Worm (Caenorhabditis elegans) whole organism, early embryonic: ENCODE results near the gene C05B5.2.

Experiments
- B0310.2 ChIP-seq: sonication (generic microtip); optimal IDR thresholded peaks from 2 replicates; lab custom pipeline; 2016; ENCODE audit warnings: mild to moderate bottlenecking, missing genetic modification characterization, missing compliant biosample characterization
- F13C5.2 ChIP-seq: sonication (generic microtip); optimal IDR thresholded peaks from 2 replicates; lab custom pipeline; 2017; ENCODE audit warnings: mild to moderate bottlenecking, missing genetic modification characterization, inconsistent platforms, missing compliant biosample characterization
- aly-1 ChIP-seq: sonication (generic microtip); optimal IDR thresholded peaks from 2 replicates; lab custom pipeline; 2016; ENCODE audit warnings: missing genetic modification characterization, missing compliant biosample characterization
- ama-1 ChIP-seq: fragments of 150-350 bp; optimal IDR thresholded peaks from 2 replicates; lab custom pipeline; 2014
- ceh-13 ChIP-seq: fragments of 200-800 bp; sonication (Bioruptor generic); optimal IDR thresholded peaks from 2 replicates; lab custom pipeline; 2018; ENCODE audit warnings: mild to moderate bottlenecking, missing genetic modification characterization, missing compliant biosample characterization
- ceh-36 ChIP-seq: sonication (generic microtip); optimal IDR thresholded peaks from 2 replicates; lab custom pipeline; 2016; ENCODE audit warnings: missing genetic modification characterization, inconsistent platforms, missing compliant biosample characterization
- ets-7 ChIP-seq: sonication (generic microtip); optimal IDR thresholded peaks from 2 replicates; lab custom pipeline; 2016; ENCODE audit warnings: missing genotype, missing genetic modification characterization, missing compliant biosample characterization
- flt-1 ChIP-seq: fragments of 200-800 bp; sonication (Bioruptor generic); IDR thresholded peaks from 2 replicates; pipeline ENCODE4 v1.3.6; 2022; ENCODE audit warnings: missing genetic modification characterization, missing compliant biosample characterization
- hmbx-1 ChIP-seq: sonication (generic microtip); optimal IDR thresholded peaks from 2 replicates; lab custom pipeline; 2016; ENCODE audit warnings: mild to moderate bottlenecking, missing genetic modification characterization, missing compliant biosample characterization
- hmg-4 ChIP-seq: fragments of 200-800 bp; sonication (Bioruptor generic); optimal IDR thresholded peaks from 2 replicates; lab custom pipeline; 2018; ENCODE audit warnings: mild to moderate bottlenecking, missing genetic modification characterization, missing compliant biosample characterization
- hnd-1 ChIP-seq: sonication (generic microtip); optimal IDR thresholded peaks from 2 replicates; lab custom pipeline; 2016; ENCODE audit warnings: missing genetic modification characterization, missing compliant biosample characterization
- pes-1 ChIP-seq: fragments of 200-800 bp; sonication (Bioruptor generic); IDR thresholded peaks from 2 replicates; pipeline ENCODE4 v1.3.6; 2022; ENCODE audit warnings: missing genetic modification reagents, missing genetic modification characterization, missing compliant biosample characterization
- scrt-1 ChIP-seq: fragments of 200-800 bp; sonication (Bioruptor generic); IDR thresholded peaks from 2 replicates; pipeline ENCODE4 v1.3.6; 2022; ENCODE audit warnings: missing genetic modification characterization, missing compliant biosample characterization
- sea-1 ChIP-seq: fragments of 200-800 bp; sonication (Bioruptor generic); conservative IDR thresholded peaks from 2 replicates; pipeline ENCODE4 v1.3.6; 2022; ENCODE audit warnings: missing genetic modification characterization, missing compliant biosample characterization
- tbx-11 ChIP-seq: fragments of 200-800 bp; sonication (Bioruptor generic); IDR thresholded peaks from 2 replicates; pipeline ENCODE4 v1.3.6; 2022; ENCODE audit warnings: missing genetic modification characterization, missing compliant biosample characterization
- tbx-37 ChIP-seq: fragments of 200-800 bp; sonication (Bioruptor generic); conservative IDR thresholded peaks from 2 replicates; pipeline ENCODE4 v1.3.6; 2022; ENCODE audit warnings: missing genetic modification reagents, missing genetic modification characterization, missing compliant biosample characterization
- tra-4 ChIP-seq: sonication (generic microtip); optimal IDR thresholded peaks from 2 replicates; lab custom pipeline; 2017; ENCODE audit warnings: missing genetic modification characterization, missing compliant biosample characterization

The C05B5.2 gene

DNA sequence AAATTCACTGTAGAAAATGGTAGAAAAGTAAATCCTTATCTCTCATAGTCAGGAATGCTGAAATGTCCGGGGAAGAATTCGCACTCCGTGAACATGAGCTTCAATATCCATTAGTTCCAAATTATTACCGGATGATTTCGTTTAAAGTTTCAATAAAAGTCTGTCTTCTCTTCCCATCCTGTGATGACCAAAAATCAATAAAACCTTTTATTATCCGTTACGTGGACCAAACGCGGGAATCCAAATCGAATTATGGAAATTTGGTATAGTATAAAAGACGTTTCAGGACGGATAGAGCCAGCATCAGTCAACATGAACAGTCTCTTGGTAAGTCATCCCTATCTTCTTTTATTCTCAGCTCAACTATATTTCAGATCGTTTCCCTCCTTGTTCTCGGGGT lies 3.9 kb upstream of the C05B5.2 start, which contains the start of gene C05B5.11:
Gene C05B5.11 (plus strand): TSS at position 301 of the 400 bp plus-strand sequence.
- TF ChIP-seq B0310.2 = no peak
- no peak for TF ChIP-seq scrt-1 (GFP tag; lab: Robert Waterston, UW)
- no peak for TF ChIP-seq tbx-37 (GFP tag; lab: Robert Waterston, UW)
- TF ChIP-seq sea-1 (GFP tag; lab: Robert Waterston, UW) = no peak
- TF ChIP-seq ama-1 (lab: Kevin White, UChicago) = no peak
- no peak for TF ChIP-seq tbx-11 (GFP tag; lab: Robert Waterston, UW)

- TF ChIP-seq B0310.2 = no peak
- TF ChIP-seq ceh-13 = no peak
- TF ChIP-seq ceh-36 (tag; lab: Kevin White, UChicago) = no peak
- TF ChIP-seq hmbx-1 = no peak
- TF ChIP-seq ama-1 (lab: Kevin White, UChicago) = no peak
- no peak for TF ChIP-seq tbx-11 (GFP tag; lab: Robert Waterston, UW)
- no peak for TF ChIP-seq aly-1 (tag; lab: Kevin White, UChicago)
- no peak for TF ChIP-seq hnd-1
- no peak for TF ChIP-seq flt-1 (GFP tag; lab: Robert Waterston, UW)
- no peak for TF ChIP-seq hmg-4
- TF ChIP-seq sea-1 (GFP tag; lab: Robert Waterston, UW) = no peak
- TF ChIP-seq tbx-37 (GFP tag; lab: Robert Waterston, UW) = no peak
Measured at ce11 chrIII:10001060-10001459, 732 bp upstream of the C05B5.2 start, which contains the start of gene C05B5.5. Gene C05B5.5 (plus strand): TSS chrIII:10001360.

ce11 chrIII:9999235-9999634 lies 1.1 kb downstream of the C05B5.2 start, which contains the start of gene C05B5.17:
Gene C05B5.17 (minus strand): TSS chrIII:9999335.
- TF ChIP-seq ceh-36 (tag; lab: Kevin White, UChicago) (no peak), F13C5.2 (tag; lab: Kevin White, UChicago) (no peak)

DNA sequence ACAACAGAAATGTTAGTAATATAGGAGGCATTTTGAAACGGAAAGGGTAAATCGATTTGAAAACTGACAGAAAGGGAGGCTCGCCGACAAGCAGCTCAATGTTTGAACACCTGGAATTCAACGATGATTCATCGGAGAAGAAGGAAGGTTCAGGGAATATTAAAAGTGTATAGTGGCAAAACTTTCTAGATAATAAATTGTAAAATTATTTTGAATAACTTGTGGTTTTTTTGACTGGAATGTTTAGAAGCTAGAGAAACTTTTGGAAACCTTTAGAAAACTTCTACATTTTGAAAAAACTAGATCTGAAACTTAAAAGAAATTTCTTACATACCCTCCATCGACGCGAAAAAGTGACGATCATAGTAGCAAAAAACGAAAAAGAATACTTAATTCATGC lies 2.4 kb downstream of the C05B5.2 start, which contains the start of gene pqn-8:
Gene pqn-8 (minus strand): TSS at position 101 of the 400 bp plus-strand sequence.
- TF ChIP-seq flt-1 (GFP tag; lab: Robert Waterston, UW) (no peak), hmg-4 (no peak), hmbx-1 (no peak), tra-4 (tag; lab: Kevin White, UChicago) (no peak), ama-1 (lab: Kevin White, UChicago) (no peak), B0310.2 (no peak), F13C5.2 (tag; lab: Kevin White, UChicago) (no peak), ets-7 (tag; lab: Kevin White, UChicago) (no peak), aly-1 (tag; lab: Kevin White, UChicago) (no peak), ceh-36 (tag; lab: Kevin White, UChicago) (no peak), hnd-1 (no peak), ceh-13 (no peak), sea-1 (GFP tag; lab: Robert Waterston, UW) (no peak), tbx-11 (GFP tag; lab: Robert Waterston, UW) (no peak), pes-1 (no peak), tbx-37 (GFP tag; lab: Robert Waterston, UW) (no peak), scrt-1 (GFP tag; lab: Robert Waterston, UW) (no peak)

ce11 chrIII:9993535-9993934 lies 6.8 kb downstream of the C05B5.2 start, which contains the start of gene C05B5.4:
Gene C05B5.4 (plus strand): TSS chrIII:9993885.
- TF ChIP-seq ama-1 (lab: Kevin White, UChicago) = no peak
- TF ChIP-seq hnd-1 = no peak
- TF ChIP-seq ceh-36 (tag; lab: Kevin White, UChicago) = no peak
- no peak for TF ChIP-seq F13C5.2 (tag; lab: Kevin White, UChicago)
- no peak for TF ChIP-seq tbx-37 (GFP tag; lab: Robert Waterston, UW)
- TF ChIP-seq B0310.2 = no peak
- TF ChIP-seq ceh-13 = no peak
- TF ChIP-seq aly-1 (tag; lab: Kevin White, UChicago) = no peak
- no peak for TF ChIP-seq hmg-4
- TF ChIP-seq pes-1 = no peak
- TF ChIP-seq tbx-11 (GFP tag; lab: Robert Waterston, UW) = no peak
- TF ChIP-seq tra-4 (tag; lab: Kevin White, UChicago) = no peak
- TF ChIP-seq sea-1 (GFP tag; lab: Robert Waterston, UW) = no peak
- no peak for TF ChIP-seq ets-7 (tag; lab: Kevin White, UChicago)
- TF ChIP-seq flt-1 (GFP tag; lab: Robert Waterston, UW) = no peak
- no peak for TF ChIP-seq scrt-1 (GFP tag; lab: Robert Waterston, UW)

DNA sequence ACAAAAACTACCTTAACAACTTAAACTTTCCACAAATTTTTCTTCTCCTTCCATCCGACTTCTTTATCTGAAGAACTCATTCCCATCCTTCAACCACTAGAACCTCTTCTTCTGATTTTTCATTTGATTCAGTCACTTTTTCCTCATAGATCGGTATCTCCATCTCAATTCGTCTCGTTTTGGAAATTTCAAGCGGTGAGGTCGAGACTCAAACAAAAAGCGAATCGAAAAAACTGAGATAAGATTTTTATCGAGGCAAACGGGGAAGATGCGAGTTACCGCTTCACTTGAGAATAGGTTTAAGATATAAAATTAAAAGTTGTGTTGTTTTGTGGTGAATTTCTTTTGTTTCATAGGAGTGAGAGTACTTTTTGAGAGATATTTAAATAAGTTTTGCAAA lies 9.0 kb downstream of the C05B5.2 start:
- TF ChIP-seq tbx-11 (GFP tag; lab: Robert Waterston, UW) (no peak), hnd-1 (no peak), tra-4 (tag; lab: Kevin White, UChicago) (no peak), ets-7 (tag; lab: Kevin White, UChicago) (no peak), sea-1 (GFP tag; lab: Robert Waterston, UW) (no peak), ceh-36 (tag; lab: Kevin White, UChicago) (no peak), F13C5.2 (tag; lab: Kevin White, UChicago) (no peak), hmbx-1 (no peak), hmg-4 (no peak), pes-1 (no peak), ceh-13 (no peak)

DNA sequence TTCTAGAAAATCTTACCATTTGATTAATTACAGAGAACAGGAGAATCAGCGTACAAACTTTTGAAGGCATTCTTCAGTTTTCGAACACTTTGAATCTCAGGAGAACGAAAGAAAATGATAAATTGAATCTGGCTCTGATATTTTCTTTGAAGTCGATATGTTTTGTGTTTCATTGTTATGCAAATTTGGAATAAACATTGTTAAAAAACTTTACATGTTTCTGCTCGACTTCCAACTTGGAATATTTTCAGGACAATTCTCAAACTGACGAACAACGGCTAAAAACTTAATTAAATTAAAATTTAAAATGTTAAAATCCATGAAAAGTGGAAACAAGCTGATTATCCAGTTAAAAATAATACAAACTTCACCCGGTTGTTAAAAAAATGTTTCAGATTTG lies 12.0 kb downstream of the C05B5.2 start, which contains the start of gene C05B5.1:
Gene C05B5.1 (minus strand): TSS at position 101 of the 400 bp plus-strand sequence.
- TF ChIP-seq tbx-37 (GFP tag; lab: Robert Waterston, UW) = no peak
- TF ChIP-seq hnd-1 = no peak
- TF ChIP-seq hmbx-1 = no peak
- TF ChIP-seq B0310.2 = no peak
- no peak for TF ChIP-seq tra-4 (tag; lab: Kevin White, UChicago)
- TF ChIP-seq ets-7 (tag; lab: Kevin White, UChicago) = no peak
- no peak for TF ChIP-seq F13C5.2 (tag; lab: Kevin White, UChicago)
- TF ChIP-seq tbx-11 (GFP tag; lab: Robert Waterston, UW) = no peak
- no peak for TF ChIP-seq scrt-1 (GFP tag; lab: Robert Waterston, UW)
- TF ChIP-seq flt-1 (GFP tag; lab: Robert Waterston, UW) = no peak
- TF ChIP-seq ceh-36 (tag; lab: Kevin White, UChicago) = no peak
- TF ChIP-seq ceh-13 = no peak
- no peak for TF ChIP-seq hmg-4
- TF ChIP-seq ama-1 (lab: Kevin White, UChicago) = no peak
